Worm (Caenorhabditis elegans) whole organism, L4 larva: ENCODE data around the gene F54A3.2.

Experiments used
- F26F4.8 ChIP-seq: fragments of 200-800 bp; sonication (Bioruptor generic); conservative IDR thresholded peaks from 2 replicates; pipeline ENCODE4 v1.3.6; 2022; ENCODE audit warnings: missing genetic modification characterization, missing compliant biosample characterization
- ama-1 ChIP-seq: fragments of 150-350 bp; optimal IDR thresholded peaks from 2 replicates; lab custom pipeline; 2014; ENCODE audit warnings: inconsistent platforms, mixed read lengths
- dmd-8 ChIP-seq: fragments of 200-800 bp; sonication (Bioruptor generic); IDR thresholded peaks from 2 replicates; pipeline ENCODE4 v1.3.6; 2022; ENCODE audit warnings: missing genetic modification characterization, missing compliant biosample characterization
- fkh-10 ChIP-seq: fragments of 150-350 bp; optimal IDR thresholded peaks from 2 replicates; lab custom pipeline; 2014; ENCODE audit warnings: missing biosample characterization, missing genetic modification reagents, missing genetic modification characterization
- lin-15B ChIP-seq: fragments of 150-350 bp; sonication (generic microtip); optimal IDR thresholded peaks from 3 replicates; lab custom pipeline; 2014; ENCODE audit warnings: missing biosample characterization, missing genetic modification characterization
- lir-3 ChIP-seq: sonication (generic microtip); optimal IDR thresholded peaks from 2 replicates; lab custom pipeline; 2016; ENCODE audit warnings: mild to moderate bottlenecking, missing genetic modification characterization, missing compliant biosample characterization
- mes-2 ChIP-seq: sonication (generic microtip); optimal IDR thresholded peaks from 2 replicates; lab custom pipeline; 2016; ENCODE audit warnings: missing genotype, mild to moderate bottlenecking, missing genetic modification characterization, missing compliant biosample characterization; ENCODE audit not compliant: poor library complexity, severe bottlenecking
- snpc-4 ChIP-seq: fragments of 150-350 bp; optimal IDR thresholded peaks from 2 replicates; lab custom pipeline; 2014; ENCODE audit warnings: missing biosample characterization, missing genetic modification characterization
- unc-62 ChIP-seq, 3 experiments: fragments of 150-350 bp in 1 of 3; sonication (generic microtip); optimal IDR thresholded peaks in 2 of 3; peaks in 1 of 3; 1 replicate in 1 of 3; 2 replicates in 2 of 3; lab custom pipeline; 2014 to 2017; ENCODE audit warnings: missing biosample characterization in 3 of 3, missing genetic modification characterization in 3 of 3, missing genetic modification reagents in 3 of 3, missing genotype in 1 of 3

- TF ChIP-seq lir-3 (tag; lab: Kevin White, UChicago) (no peak), dmd-8 (no peak), ama-1 (no peak), fkh-10 (no peak), unc-62 (GFP tag; optimal IDR thresholded peaks at IDR 0.05 in 1 of 2; lab: Kevin White, UChicago) (no peak), unc-62 (tag; optimal IDR thresholded peaks at IDR 0.05; lab: Kevin White, UChicago) (no peak), lin-15B (no peak), mes-2 (no peak), F26F4.8 (GFP tag; lab: Robert Waterston, UW) (no peak), snpc-4 (tag; lab: Kevin White, UChicago) (no peak)
Observed at ce11 chrII:2243342-2243741, at the start of gene F54A3.2.
